Worm (Caenorhabditis elegans): ENCODE results near the gene C05D12.1.

DNA sequence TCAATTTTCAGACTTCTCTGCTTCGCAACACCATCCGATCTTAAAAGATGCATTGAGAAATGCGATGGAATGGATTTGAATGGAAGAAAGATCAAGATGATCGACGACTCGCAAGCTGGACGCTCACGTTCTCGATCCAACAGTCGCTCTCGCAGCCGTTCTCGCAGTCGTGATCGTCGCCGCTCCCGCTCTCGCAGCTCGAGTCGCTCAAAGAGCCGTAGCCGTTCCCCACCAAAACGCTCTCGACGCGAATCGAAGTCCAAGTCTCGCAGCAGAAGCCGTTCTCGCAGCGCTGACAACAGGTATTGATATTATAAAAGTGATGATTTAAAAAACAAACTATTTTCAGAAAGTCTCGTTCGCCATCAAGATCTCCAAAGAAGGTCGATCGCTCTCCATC is 39.6 kb upstream of the C05D12.1 start:
- no peak for TF ChIP-seq ref-2 (tag; optimal IDR thresholded peaks at IDR 0.05)
- no peak for TF ChIP-seq pha-4 (tag; optimal IDR thresholded peaks at IDR 0.05)
- no peak for TF ChIP-seq elt-2 (tag; optimal IDR thresholded peaks at IDR 0.05)
- no peak for TF ChIP-seq hlh-13 (GFP tag; optimal IDR thresholded peaks at IDR 0.05)
- TF ChIP-seq rnt-1 (tag; optimal IDR thresholded peaks at IDR 0.05): no peak
- no peak for TF ChIP-seq hlh-30 (tag; optimal IDR thresholded peaks at IDR 0.05; ENCODE audit: insufficient read depth)
- no peak for TF ChIP-seq ceh-31 (tag; optimal IDR thresholded peaks at IDR 0.05)
- TF ChIP-seq gmeb-2 (tag; optimal IDR thresholded peaks at IDR 0.05): no peak
- TF ChIP-seq ttx-3 (tag; optimal IDR thresholded peaks at IDR 0.05): no peak
- no peak for TF ChIP-seq K02D7.2 (tag; optimal IDR thresholded peaks at IDR 0.05)
- TF ChIP-seq nhr-11 (tag; optimal IDR thresholded peaks at IDR 0.05): no peak
- TF ChIP-seq zip-5 (tag; optimal IDR thresholded peaks at IDR 0.05): no peak
- no peak for TF ChIP-seq tbx-2 (tag; optimal IDR thresholded peaks at IDR 0.05)
- TF ChIP-seq ama-1 (optimal IDR thresholded peaks at IDR 0.05): no peak
